Worm (Caenorhabditis elegans) whole organism, early embryonic: ENCODE results near the gene T01B4.3.

Source experiments
- F13C5.2 ChIP-seq: sonication (generic microtip); optimal IDR thresholded peaks from 2 replicates; lab custom pipeline; 2017; ENCODE audit warnings: mild to moderate bottlenecking, missing genetic modification characterization, inconsistent platforms, missing compliant biosample characterization
- ets-7 ChIP-seq: sonication (generic microtip); optimal IDR thresholded peaks from 2 replicates; lab custom pipeline; 2016; ENCODE audit warnings: missing genotype, missing genetic modification characterization, missing compliant biosample characterization
- sea-1 ChIP-seq: fragments of 200-800 bp; sonication (Bioruptor generic); conservative IDR thresholded peaks from 2 replicates; pipeline ENCODE4 v1.3.6; 2022; ENCODE audit warnings: missing genetic modification characterization, missing compliant biosample characterization

DNA sequence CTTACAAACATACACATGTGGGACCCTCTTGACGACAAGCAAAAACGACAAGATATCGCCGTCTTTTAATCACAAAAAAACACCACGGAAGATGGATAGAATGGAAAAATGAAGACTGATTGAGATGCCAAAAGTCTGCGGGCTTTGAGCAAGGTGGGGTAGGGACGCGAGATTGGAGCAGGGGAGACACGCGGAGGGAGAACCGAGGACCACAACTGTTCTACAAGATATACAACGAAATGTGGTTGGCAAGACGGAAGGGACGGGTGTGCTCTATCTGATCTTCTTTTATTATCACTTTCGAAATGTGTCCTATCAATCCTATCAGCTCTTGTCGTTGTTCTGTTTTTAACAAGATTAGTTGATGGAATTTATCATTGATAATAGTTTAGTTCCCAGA, 46.1 kb upstream of the T01B4.3 start:
- TF ChIP-seq sea-1 (GFP tag; lab: Robert Waterston, UW) (no peak), F13C5.2 (tag; lab: Kevin White, UChicago) (no peak), ets-7 (tag; lab: Kevin White, UChicago) (no peak)
